Worm (Caenorhabditis elegans) whole organism, L3 larva: ENCODE data around the gene nphp-1.

Experiments used
- R02D3.7 ChIP-seq: fragments of 150-350 bp; optimal IDR thresholded peaks from 2 replicates; lab custom pipeline; 2014; ENCODE audit warnings: missing biosample characterization, missing genetic modification characterization
- ZK546.5 ChIP-seq: sonication (generic microtip); optimal IDR thresholded peaks from 2 replicates; lab custom pipeline; 2017; ENCODE audit warnings: missing biosample characterization, missing genetic modification characterization
- aly-2 ChIP-seq: fragments of 150-350 bp; optimal IDR thresholded peaks from 2 replicates; lab custom pipeline; 2014; ENCODE audit warnings: missing biosample characterization, missing genetic modification characterization
- ama-1 ChIP-seq: fragments of 150-350 bp; optimal IDR thresholded peaks from 2 replicates; lab custom pipeline; 2018
- ceh-16 ChIP-seq: sonication (generic microtip); optimal IDR thresholded peaks from 2 replicates; lab custom pipeline; 2017; ENCODE audit warnings: missing biosample characterization, missing genetic modification characterization
- ceh-28 ChIP-seq: fragments of 150-350 bp; optimal IDR thresholded peaks from 2 replicates; lab custom pipeline; 2014; ENCODE audit warnings: missing biosample characterization, missing genetic modification reagents, missing genetic modification characterization
- ceh-82 ChIP-seq: fragments of 150-350 bp; optimal IDR thresholded peaks from 2 replicates; lab custom pipeline; 2014; ENCODE audit warnings: missing biosample characterization, missing genetic modification characterization
- daf-12 ChIP-seq: fragments of 150-350 bp; optimal IDR thresholded peaks from 2 replicates; lab custom pipeline; 2014; ENCODE audit warnings: missing biosample characterization, missing genetic modification reagents, missing genetic modification characterization
- egl-27 ChIP-seq: sonication (generic microtip); optimal IDR thresholded peaks from 4 replicates; lab custom pipeline; 2017; ENCODE audit warnings: missing biosample characterization, missing genetic modification reagents, missing genetic modification characterization
- egl-5 ChIP-seq: fragments of 150-350 bp; optimal IDR thresholded peaks from 2 replicates; lab custom pipeline; 2017; ENCODE audit warnings: missing biosample characterization, missing genetic modification reagents, missing genetic modification characterization, inconsistent platforms
- eor-1 ChIP-seq, 2 experiments: fragments of 150-350 bp; optimal IDR thresholded peaks; 2 replicates each; lab custom pipeline; 2014 to 2018; ENCODE audit warnings: missing biosample characterization in 2 of 2, missing genetic modification characterization in 2 of 2
- fkh-10 ChIP-seq: sonication (generic microtip); optimal IDR thresholded peaks from 2 replicates; lab custom pipeline; 2017; ENCODE audit warnings: missing biosample characterization, missing genetic modification reagents, missing genetic modification characterization
- fkh-2 ChIP-seq: fragments of 150-350 bp; optimal IDR thresholded peaks from 2 replicates; lab custom pipeline; 2014; ENCODE audit warnings: missing biosample characterization, missing genetic modification reagents, missing genetic modification characterization
- hmg-11 ChIP-seq: sonication (generic microtip); optimal IDR thresholded peaks from 2 replicates; lab custom pipeline; 2016; ENCODE audit warnings: missing genetic modification characterization, missing compliant biosample characterization
- jun-1 ChIP-seq: fragments of 150-350 bp; optimal IDR thresholded peaks from 2 replicates; lab custom pipeline; 2014; ENCODE audit warnings: missing biosample characterization, missing genetic modification reagents, missing genetic modification characterization
- mml-1 ChIP-seq: fragments of 150-350 bp; sonication (generic microtip); optimal IDR thresholded peaks from 3 replicates; lab custom pipeline; 2014; ENCODE audit warnings: missing biosample characterization, missing genetic modification characterization
- nfya-1 ChIP-seq: sonication (generic microtip); optimal IDR thresholded peaks from 2 replicates; lab custom pipeline; 2017; ENCODE audit warnings: missing genetic modification characterization, mild to moderate bottlenecking, missing compliant biosample characterization, antibody characterized with exemption, moderate library complexity; ENCODE audit not compliant: insufficient read depth
- nhr-11 ChIP-seq: fragments of 150-350 bp; optimal IDR thresholded peaks from 2 replicates; lab custom pipeline; 2014; ENCODE audit warnings: missing biosample characterization, missing genetic modification characterization
- nhr-12 ChIP-seq: fragments of 150-350 bp; optimal IDR thresholded peaks from 2 replicates; lab custom pipeline; 2014; ENCODE audit warnings: missing biosample characterization, missing genetic modification characterization
- nhr-23 ChIP-seq: fragments of 150-350 bp; optimal IDR thresholded peaks from 2 replicates; lab custom pipeline; 2014; ENCODE audit warnings: missing biosample characterization, missing genetic modification reagents, missing genetic modification characterization
- nhr-237 ChIP-seq: fragments of 150-350 bp; optimal IDR thresholded peaks from 2 replicates; lab custom pipeline; 2014; ENCODE audit warnings: missing biosample characterization, missing genetic modification characterization
- nhr-25 ChIP-seq: sonication (generic microtip); optimal IDR thresholded peaks from 2 replicates; lab custom pipeline; 2017; ENCODE audit warnings: missing biosample characterization, missing genetic modification characterization
- nhr-43 ChIP-seq: sonication (generic microtip); optimal IDR thresholded peaks from 2 replicates; lab custom pipeline; 2016; ENCODE audit warnings: mild to moderate bottlenecking, missing genetic modification characterization, missing compliant biosample characterization; ENCODE audit not compliant: poor library complexity, severe bottlenecking
- nhr-67 ChIP-seq: fragments of 150-350 bp; optimal IDR thresholded peaks from 2 replicates; lab custom pipeline; 2014; ENCODE audit warnings: missing biosample characterization, missing genetic modification characterization
- nhr-76 ChIP-seq: fragments of 150-350 bp; sonication (generic microtip); optimal IDR thresholded peaks from 5 replicates; lab custom pipeline; 2014; ENCODE audit warnings: missing biosample characterization, missing genetic modification characterization
- nhr-77 ChIP-seq: fragments of 150-350 bp; optimal IDR thresholded peaks from 2 replicates; lab custom pipeline; 2014; ENCODE audit warnings: missing biosample characterization, missing genetic modification characterization
- pha-4 ChIP-seq: fragments of 150-350 bp; optimal IDR thresholded peaks from 2 replicates; lab custom pipeline; 2014; ENCODE audit warnings: missing biosample characterization, missing genetic modification reagents, missing genetic modification characterization
- sea-2 ChIP-seq: fragments of 150-350 bp; sonication (generic microtip); optimal IDR thresholded peaks from 4 replicates; lab custom pipeline; 2014; ENCODE audit warnings: missing biosample characterization, missing genetic modification reagents, missing genetic modification characterization
- skn-1 ChIP-seq: fragments of 150-350 bp; optimal IDR thresholded peaks from 2 replicates; lab custom pipeline; 2014; ENCODE audit warnings: missing biosample characterization, missing genetic modification characterization
- snpc-4 ChIP-seq: fragments of 150-350 bp; optimal IDR thresholded peaks from 2 replicates; lab custom pipeline; 2014; ENCODE audit warnings: missing biosample characterization, missing genetic modification characterization
- tbx-2 ChIP-seq: sonication (generic microtip); optimal IDR thresholded peaks from 2 replicates; lab custom pipeline; 2016; ENCODE audit warnings: mild to moderate bottlenecking, missing genetic modification characterization, missing compliant biosample characterization
- unc-39 ChIP-seq: sonication (generic microtip); optimal IDR thresholded peaks from 4 replicates; lab custom pipeline; 2017; ENCODE audit warnings: missing biosample characterization, missing genetic modification characterization
- unc-62 ChIP-seq: fragments of 150-350 bp; sonication (generic microtip); optimal IDR thresholded peaks from 4 replicates; lab custom pipeline; 2014; ENCODE audit warnings: missing biosample characterization, missing genetic modification reagents, missing genetic modification characterization
- ztf-4 ChIP-seq: fragments of 150-350 bp; optimal IDR thresholded peaks from 2 replicates; lab custom pipeline; 2014; ENCODE audit warnings: missing biosample characterization, missing genetic modification characterization

nphp-1 gene

DNA sequence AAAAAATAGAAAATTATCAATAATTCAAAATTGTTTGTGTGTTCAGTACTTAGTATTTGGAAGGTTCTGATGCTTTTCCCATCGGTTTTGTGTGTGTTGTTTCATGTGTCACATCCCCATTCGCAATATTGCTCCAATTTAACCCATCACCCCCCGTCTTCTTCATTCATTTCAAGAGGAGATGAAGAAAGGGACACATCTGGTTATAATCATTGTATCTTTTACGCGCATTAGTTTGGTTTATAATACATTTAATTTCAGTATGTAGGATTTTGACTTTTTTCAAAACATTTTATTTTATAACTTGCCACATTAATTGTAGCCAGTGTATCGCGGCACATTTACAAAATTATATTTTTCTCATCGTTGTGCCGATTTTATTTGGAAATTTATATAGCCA is 28.1 kb upstream of the nphp-1 start:
- no peak for TF ChIP-seq pha-4 (tag; lab: Kevin White, UChicago)
- no peak for TF ChIP-seq ztf-4 (tag; lab: Kevin White, UChicago)
- no peak for TF ChIP-seq daf-12
- no peak for TF ChIP-seq snpc-4 (tag; lab: Kevin White, UChicago)
- TF ChIP-seq unc-62 = no peak
- TF ChIP-seq egl-5 (tag; lab: Kevin White, UChicago) = no peak
- no peak for TF ChIP-seq R02D3.7 (tag; lab: Kevin White, UChicago)
- TF ChIP-seq sea-2 (GFP tag; lab: Kevin White, UChicago) = no peak

DNA sequence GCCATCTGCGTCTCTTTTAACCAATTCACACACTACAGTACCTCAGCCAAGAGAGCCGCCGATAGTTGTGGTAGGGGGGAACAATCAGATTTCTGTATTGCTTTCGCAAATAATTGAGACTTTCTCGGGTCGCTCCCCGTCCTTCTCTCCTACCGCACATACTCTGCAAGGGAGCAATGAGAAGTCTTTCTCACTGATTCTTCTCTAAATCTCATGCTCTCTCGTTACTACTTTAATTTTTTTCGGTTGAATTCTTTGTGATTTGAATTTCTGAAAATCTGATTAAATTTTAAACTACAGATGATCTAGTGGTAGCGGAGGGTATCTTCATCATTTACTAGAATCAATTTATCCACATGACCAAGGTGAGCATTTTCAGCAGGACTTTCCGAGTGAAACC is 23.2 kb upstream of the nphp-1 start, which contains the start of gene ptb-1:
ptb-1 (plus strand) TSS at position 301 of the 400 bp plus-strand sequence.
- no peak for TF ChIP-seq fkh-10 (GFP tag; lab: Kevin White, UChicago)
- no peak for TF ChIP-seq ceh-28 (tag; lab: Kevin White, UChicago)
- no peak for TF ChIP-seq fkh-2 (tag; lab: Kevin White, UChicago)
- no peak for TF ChIP-seq nhr-12 (tag; lab: Kevin White, UChicago)
- TF ChIP-seq eor-1 (tag; optimal IDR thresholded peaks at IDR 0.05; lab: Kevin White, UChicago) = no peak
- no peak for TF ChIP-seq tbx-2 (tag; lab: Kevin White, UChicago)
- TF ChIP-seq unc-62 = no peak
- no peak for TF ChIP-seq ceh-16
- no peak for TF ChIP-seq ZK546.5
- TF ChIP-seq skn-1 (tag; lab: Kevin White, UChicago) = no peak
- no peak for TF ChIP-seq snpc-4 (tag; lab: Kevin White, UChicago)
- TF ChIP-seq nhr-237 (tag; lab: Kevin White, UChicago) = no peak
- TF ChIP-seq sea-2 (GFP tag; lab: Kevin White, UChicago) = no peak
- no peak for TF ChIP-seq nhr-77
- no peak for TF ChIP-seq hmg-11 (tag; lab: Kevin White, UChicago)

DNA sequence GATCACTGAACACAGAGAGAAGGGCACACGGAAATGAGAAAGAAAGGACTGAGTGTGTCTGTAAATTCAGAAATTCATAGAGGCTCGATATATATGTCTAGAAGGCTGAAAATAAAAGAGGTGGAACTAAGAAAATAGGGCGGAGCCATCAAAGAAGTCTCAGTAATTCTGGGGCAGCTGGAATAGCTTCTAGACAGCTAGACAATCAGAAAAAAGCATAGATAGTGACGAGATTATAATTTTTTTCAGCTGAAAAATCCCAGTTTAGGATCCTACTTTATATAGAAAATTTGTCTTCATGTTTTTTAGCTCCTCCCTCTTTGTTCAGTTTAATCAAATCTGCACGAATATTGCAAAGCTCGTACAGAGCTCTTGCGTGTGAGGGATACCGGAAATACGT is 13.0 kb upstream of the nphp-1 start, which contains the start of gene D2089.3:
D2089.3 (minus strand) TSS at position 101 of the 400 bp plus-strand sequence.
- TF ChIP-seq egl-27 (tag; lab: Kevin White, UChicago) = no peak

DNA sequence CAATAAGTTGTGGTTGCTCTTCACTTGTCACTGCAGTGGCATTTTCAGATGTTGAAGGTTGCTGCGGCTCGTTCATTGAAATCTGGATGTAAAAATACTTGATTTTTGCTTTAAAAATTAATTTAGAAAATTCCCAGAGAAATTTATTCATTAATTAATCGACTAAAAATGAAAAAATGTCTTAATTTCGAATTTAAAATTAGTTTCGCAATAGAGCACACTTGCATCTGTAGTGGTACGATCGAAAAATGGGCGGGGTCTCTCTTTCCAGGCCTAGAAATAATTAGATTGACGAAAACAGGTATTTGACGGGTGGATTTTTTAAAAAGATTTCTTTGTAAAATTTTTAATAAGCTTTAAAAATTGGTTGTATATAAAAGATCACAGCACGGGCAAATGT is 10.6 kb upstream of the nphp-1 start, which contains the start of gene D2089.8:
D2089.8 (minus strand) TSS at position 84 of the 400 bp plus-strand sequence.
- TF ChIP-seq nfya-1 (tag; lab: Kevin White, UChicago) = peak; percentile 18
- no peak for TF ChIP-seq nhr-25 (tag; lab: Kevin White, UChicago)
- TF ChIP-seq pha-4 (tag; lab: Kevin White, UChicago) = peak; percentile 43

DNA sequence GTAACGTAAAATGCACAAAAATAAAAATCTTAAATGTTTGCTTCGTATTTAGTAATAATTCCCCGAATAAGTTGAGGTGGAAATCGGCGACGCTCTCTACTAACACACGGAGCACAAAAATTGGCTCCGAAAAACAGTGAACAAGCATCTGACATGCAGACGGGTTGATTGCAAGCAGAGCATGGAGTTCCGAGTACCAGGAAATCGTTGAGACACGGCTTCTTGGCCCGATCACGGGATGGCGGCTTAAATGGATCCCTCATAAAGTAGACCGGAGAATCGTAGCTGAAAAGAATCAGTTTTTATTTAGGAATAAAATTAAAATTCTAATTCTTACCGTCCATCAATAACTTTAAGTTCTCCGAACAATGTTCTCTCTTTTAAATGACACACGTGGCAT is 10.2 kb upstream of the nphp-1 start:
- TF ChIP-seq R02D3.7 (tag; lab: Kevin White, UChicago) = no peak
- no peak for TF ChIP-seq aly-2 (tag; lab: Kevin White, UChicago)
- no peak for TF ChIP-seq skn-1 (tag; lab: Kevin White, UChicago)
- TF ChIP-seq nfya-1 (tag; lab: Kevin White, UChicago) = no peak
- TF ChIP-seq unc-39 = no peak
- no peak for TF ChIP-seq eor-1 (tag; optimal IDR thresholded peaks at IDR 0.05; lab: Kevin White, UChicago)

DNA sequence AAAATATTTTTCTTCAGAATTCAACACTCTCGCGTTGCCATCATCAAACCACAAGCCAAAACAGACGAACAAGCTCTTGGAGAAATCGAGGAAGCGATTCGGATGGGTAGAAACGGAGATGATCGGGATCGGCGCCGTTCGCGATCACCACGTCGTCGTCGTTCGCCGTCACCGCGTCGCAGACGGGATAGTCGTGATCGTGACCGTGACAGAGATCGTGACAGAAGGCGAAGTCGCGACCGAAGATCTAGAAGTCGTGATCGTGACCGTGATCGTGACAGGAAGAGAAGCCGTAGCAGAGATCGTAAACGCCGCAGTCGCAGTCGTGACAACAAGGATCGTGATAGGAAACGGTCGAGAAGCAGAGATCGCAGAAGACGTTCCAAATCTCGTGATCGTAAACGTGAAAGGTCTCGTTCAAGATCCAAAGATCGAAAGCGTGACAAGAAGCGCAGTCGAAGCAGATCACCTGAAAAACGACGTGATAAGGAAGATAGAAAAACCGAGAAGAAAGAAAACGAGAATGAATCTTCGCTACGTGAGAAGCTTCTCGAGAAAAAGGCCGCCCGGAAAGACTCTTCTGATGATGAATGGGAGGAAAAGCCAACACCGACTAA is 9.5 kb upstream of the nphp-1 start:
- TF ChIP-seq nhr-43 (tag; lab: Kevin White, UChicago) (peak; percentile 59), jun-1 (tag; lab: Kevin White, UChicago) (no peak), egl-5 (tag; lab: Kevin White, UChicago) (no peak), nhr-76 (no peak)

DNA sequence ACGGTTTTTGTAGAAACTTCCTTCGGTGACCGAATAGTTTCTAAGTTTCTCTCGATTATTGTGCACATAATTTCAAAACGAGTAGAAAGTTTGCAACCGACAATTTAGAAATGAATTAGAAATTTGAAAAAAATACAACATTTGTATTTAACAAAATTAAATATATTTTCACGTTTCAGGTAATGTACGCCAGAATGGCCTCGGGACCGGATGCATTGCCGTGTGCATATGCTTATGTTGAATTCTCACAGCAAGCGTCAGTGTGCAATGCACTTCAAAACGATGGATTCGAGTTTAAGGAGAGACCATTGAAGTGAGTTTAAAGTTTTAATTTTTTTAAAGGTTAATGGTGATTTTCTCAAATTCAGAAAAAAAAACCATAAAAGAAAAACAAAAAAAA is 8.8 kb upstream of the nphp-1 start, which contains the start of gene marc-2:
marc-2 (minus strand) TSS at position 101 of the 400 bp plus-strand sequence.
- TF ChIP-seq ceh-16 (no peak), nhr-77 (no peak), ceh-28 (tag; lab: Kevin White, UChicago) (no peak), mml-1 (no peak), nhr-11 (tag; lab: Kevin White, UChicago) (no peak), ama-1 (lab: Kevin White, UChicago) (no peak), daf-12 (no peak), ztf-4 (tag; lab: Kevin White, UChicago) (no peak), nhr-67 (no peak), nfya-1 (tag; lab: Kevin White, UChicago) (no peak), sea-2 (GFP tag; lab: Kevin White, UChicago) (no peak), ceh-82 (tag; lab: Kevin White, UChicago) (no peak), nhr-23 (no peak), nhr-25 (tag; lab: Kevin White, UChicago) (no peak)
